Worm (Caenorhabditis elegans): ENCODE data around the gene atg-16.1.

- TF ChIP-seq unc-42 (tag; optimal IDR thresholded peaks at IDR 0.05) (no peak), pros-1 (tag; optimal IDR thresholded peaks at IDR 0.05) (no peak), ceh-45 (GFP tag; IDR thresholded peaks at IDR 0.05) (no peak), pqm-1 (tag; optimal IDR thresholded peaks at IDR 0.05) (no peak), sox-4 (tag; optimal IDR thresholded peaks at IDR 0.05) (no peak), nfya-1 (tag; optimal IDR thresholded peaks at IDR 0.05) (peak; percentile 7), lin-11 (tag; optimal IDR thresholded peaks at IDR 0.05) (peak; percentile 4), fkh-10 (GFP tag; optimal IDR thresholded peaks at IDR 0.05) (no peak), rnt-1 (tag; optimal IDR thresholded peaks at IDR 0.05) (no peak), ama-1 (optimal IDR thresholded peaks at IDR 0.05) (no peak)
These were observed 17.4 kb downstream of the atg-16.1 start for ce11 chrX:4444843-4445242.

Measured in whole organism, late embryonic.